Worm (Caenorhabditis elegans): Measurements from ENCODE around the gene W05H7.1.

The W05H7.1 gene

DNA sequence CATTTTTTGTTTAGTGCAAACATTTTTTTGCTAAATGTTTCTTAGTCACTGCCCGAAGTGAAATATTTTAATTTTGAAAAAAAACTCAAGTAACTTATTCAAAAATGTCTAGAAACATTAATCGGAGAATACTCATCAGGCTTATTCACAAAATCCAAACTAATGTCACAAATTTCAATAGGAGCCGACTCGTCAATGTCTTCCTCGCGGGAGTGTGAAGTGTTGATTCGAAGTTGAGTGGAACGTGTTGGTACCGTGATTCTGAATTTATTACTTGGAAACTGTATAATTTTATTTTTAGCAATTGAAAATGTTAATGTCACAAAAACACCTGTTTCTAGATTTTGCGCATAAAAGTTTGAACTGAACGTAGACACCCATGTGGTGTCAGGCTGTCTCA lies 39.0 kb downstream of the W05H7.1 start:
- TF ChIP-seq aptf-3 (GFP tag; IDR thresholded peaks at IDR 0.05) = no peak
- no peak for TF ChIP-seq tbp1 (GFP tag; optimal IDR thresholded peaks at IDR 0.05)
- no peak for TF ChIP-seq ceh-91 (GFP tag; IDR thresholded peaks at IDR 0.05)
- TF ChIP-seq ekl-4 (GFP tag; IDR thresholded peaks at IDR 0.05) = 0 out of 2 replicates have a peak, but pooled peaks have one; percentile 70
- TF ChIP-seq gei-17 (GFP tag; optimal IDR thresholded peaks at IDR 0.05) = no peak
- TF ChIP-seq F33H1.4 (GFP tag; IDR thresholded peaks at IDR 0.05) = no peak
- TF ChIP-seq madf-8 (GFP tag; conservative IDR thresholded peaks at IDR 0.05) = no peak
- peak; percentile 52 for TF ChIP-seq repo-1 (tag; optimal IDR thresholded peaks at IDR 0.05)
- TF ChIP-seq snpc-3.4 (tag; optimal IDR thresholded peaks at IDR 0.05) = no peak
- TF ChIP-seq ceh-58 (GFP tag; IDR thresholded peaks at IDR 0.05) = 0 out of 2 replicates have a peak, but pooled peaks have one; percentile 24

- TF ChIP-seq tbp1 (GFP tag; optimal IDR thresholded peaks at IDR 0.05) (peak; percentile 83), nfya-1 (tag; optimal IDR thresholded peaks at IDR 0.05; ENCODE audit: borderline replicate concordance, insufficient read depth) (no peak), ZK185.1 (tag; optimal IDR thresholded peaks at IDR 0.05; ENCODE audit: poor library complexity, severe bottlenecking) (no peak), lin-26 (GFP tag; IDR thresholded peaks at IDR 0.05) (peak; percentile 45; the same call in 1 of the 2 replicates), akir-1 (GFP tag; optimal IDR thresholded peaks at IDR 0.05) (no peak), F33H1.4 (GFP tag; IDR thresholded peaks at IDR 0.05) (no peak), bed-2 (GFP tag; IDR thresholded peaks at IDR 0.05) (no peak), rpc-1 (optimal IDR thresholded peaks at IDR 0.05) (peak; percentile 38), rpc-1 (tag; optimal IDR thresholded peaks at IDR 0.05) (peak; percentile 75), die-1 (tag; optimal IDR thresholded peaks at IDR 0.05) (peak; percentile 15), attf-5 (GFP tag; optimal IDR thresholded peaks at IDR 0.05) (no peak), B0261.1 (tag; optimal IDR thresholded peaks at IDR 0.05) (peak; percentile 53)
Observed at ce11 chrX:1491036-1491435, 40.5 kb downstream of the W05H7.1 start.

DNA sequence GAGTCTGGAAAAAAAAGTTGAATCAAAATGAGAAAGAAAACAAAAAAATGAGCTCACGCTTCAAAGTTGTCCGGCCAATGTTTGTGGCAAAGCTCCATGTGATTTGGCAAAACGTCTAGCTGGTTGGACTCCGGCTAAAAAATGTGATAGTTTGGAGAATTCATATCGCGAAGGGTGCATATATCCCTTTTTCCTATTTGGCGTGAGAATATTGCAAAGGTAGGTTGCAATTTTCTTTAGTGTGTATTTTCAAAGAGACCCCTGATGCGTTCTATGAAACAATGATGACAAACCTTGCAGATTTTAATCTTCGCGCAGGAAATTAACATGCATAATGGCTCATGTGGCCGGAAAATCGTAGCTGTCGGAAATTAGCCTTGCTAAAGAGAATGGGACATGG lies 41.6 kb downstream of the W05H7.1 start:
- TF ChIP-seq lin-35 (GFP tag; optimal IDR thresholded peaks at IDR 0.05) (peak in 1 of 3 experiments; percentile 21), egrh-3 (GFP tag; IDR thresholded peaks at IDR 0.05) (no peak), ceh-91 (GFP tag; IDR thresholded peaks at IDR 0.05) (no peak), ama-1 (optimal IDR thresholded peaks at IDR 0.05) (no peak), ama-1 (GFP tag; optimal IDR thresholded peaks at IDR 0.05) (no peak), lir-1 (GFP tag; conservative IDR thresholded peaks at IDR 0.05) (no peak), B0019.2 (GFP tag; conservative IDR thresholded peaks at IDR 0.05) (no peak), madf-8 (GFP tag; conservative IDR thresholded peaks at IDR 0.05) (no peak), mxl-1 (tag; optimal IDR thresholded peaks at IDR 0.05) (no peak), Y56A3A.18 (GFP tag; IDR thresholded peaks at IDR 0.05) (0 out of 2 replicates have a peak, but pooled peaks have one; percentile 32), lin-40 (tag; optimal IDR thresholded peaks at IDR 0.05) (peak; percentile 56), fkh-3 (tag; optimal IDR thresholded peaks at IDR 0.05) (no peak), ztf-18 (tag; optimal IDR thresholded peaks at IDR 0.05) (no peak), F10E7.11 (tag; optimal IDR thresholded peaks at IDR 0.05) (no peak), dox-1 (GFP tag; IDR thresholded peaks at IDR 0.05) (peak; percentile 36; the same call in 1 of the 2 replicates), cebp-1 (GFP tag; IDR thresholded peaks at IDR 0.05) (no peak), cebp-1 (tag; optimal IDR thresholded peaks at IDR 0.05) (peak; percentile 31), ztf-26 (tag; optimal IDR thresholded peaks at IDR 0.05) (peak; percentile 48), gei-17 (GFP tag; optimal IDR thresholded peaks at IDR 0.05) (peak; percentile 86), lin-54 (GFP tag; optimal IDR thresholded peaks at IDR 0.05) (no peak), Y95B8A.8 (GFP tag; IDR thresholded peaks at IDR 0.05) (no peak), nfyb-1 (GFP tag; IDR thresholded peaks at IDR 0.05) (no peak)

Measured in whole organism, young adult.